Fruit fly (Drosophila melanogaster) whole organism, adult: ENCODE results near the gene Snx27.

Source experiments
- CG12768 ChIP-seq: fragments of 200-800 bp; sonication (Bioruptor generic); optimal IDR thresholded peaks from 2 replicates; lab custom pipeline; 2017; ENCODE audit warnings: missing biosample characterization, missing genetic modification characterization, mild to moderate bottlenecking, moderate library complexity, missing genetic modification reagents
- CG1620 ChIP-seq: fragments of 200-800 bp; sonication (Bioruptor generic); optimal IDR thresholded peaks from 2 replicates; lab custom pipeline; 2016; ENCODE audit warnings: missing biosample characterization, missing genetic modification characterization
- CG33017 ChIP-seq: fragments of 200-800 bp; sonication (Bioruptor generic); optimal IDR thresholded peaks from 2 replicates; lab custom pipeline; 2018; ENCODE audit warnings: missing biosample characterization, mild to moderate bottlenecking, missing genetic modification characterization, moderate library complexity
- CG5204 ChIP-seq: fragments of 200-800 bp; sonication (Bioruptor generic); optimal IDR thresholded peaks from 2 replicates; lab custom pipeline; 2016; ENCODE audit warnings: missing biosample characterization, missing genetic modification characterization
- cic ChIP-seq: fragments of 200-800 bp; sonication (Bioruptor generic); optimal IDR thresholded peaks from 2 replicates; lab custom pipeline; 2017; ENCODE audit warnings: missing biosample characterization, mild to moderate bottlenecking, missing genetic modification characterization, moderate library complexity
- cnc ChIP-seq, 2 experiments: fragments of >200 bp; optimal IDR thresholded peaks; 2 replicates each; lab custom pipeline; 2017
- kay ChIP-seq: fragments of 200-800 bp; sonication (Bioruptor generic); peaks from one replicate; lab custom pipeline; 2016; ENCODE audit warnings: missing biosample characterization, missing genetic modification characterization, borderline replicate concordance
- ovo ChIP-seq: fragments of 200-800 bp; sonication (Bioruptor generic); optimal IDR thresholded peaks from 2 replicates; lab custom pipeline; 2016; ENCODE audit warnings: missing biosample characterization, missing genetic modification characterization
- pad ChIP-seq: fragments of 200-800 bp; sonication (Bioruptor generic); optimal IDR thresholded peaks from 3 replicates; lab custom pipeline; 2017; ENCODE audit warnings: missing biosample characterization, missing genetic modification characterization, mild to moderate bottlenecking, moderate library complexity, missing genetic modification reagents
- tj ChIP-seq: fragments of 200-800 bp; sonication (Bioruptor generic); optimal IDR thresholded peaks from 3 replicates; lab custom pipeline; 2017; ENCODE audit warnings: missing biosample characterization, mild to moderate bottlenecking, missing genetic modification characterization, moderate library complexity

DNA sequence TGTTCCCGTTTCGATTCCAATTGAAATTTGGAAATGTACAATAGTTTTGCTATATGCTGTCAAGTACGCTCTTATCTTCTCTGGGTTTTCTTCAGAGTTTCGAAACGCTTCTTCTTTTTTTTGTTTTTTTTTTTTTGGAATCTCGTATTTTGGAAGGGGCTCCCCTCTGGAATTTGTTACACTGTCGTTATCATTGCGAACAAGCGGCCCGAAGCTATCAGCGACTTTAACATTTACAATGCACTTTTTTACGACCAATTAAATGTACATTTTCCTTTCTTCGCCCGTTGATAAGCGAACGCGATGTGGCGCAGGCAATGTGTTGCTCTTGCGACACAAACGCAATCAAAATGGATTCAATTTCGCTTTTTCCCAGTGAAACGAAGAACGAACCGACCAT lies 61.0 kb downstream of the Snx27 start:
- no peak for TF ChIP-seq cic (GFP tag; lab: Kevin White, UChicago)
- TF ChIP-seq cnc (optimal IDR thresholded peaks at IDR 0.05; lab: Kevin White, UChicago): no peak
- TF ChIP-seq CG5204 (GFP tag; lab: Kevin White, UChicago): no peak
- TF ChIP-seq tj: no peak
- no peak for TF ChIP-seq CG33017 (tag; lab: Kevin White, UChicago)
- TF ChIP-seq CG12768 (GFP tag; lab: Kevin White, UChicago): no peak
- TF ChIP-seq pad (GFP tag; lab: Kevin White, UChicago): no peak
- no peak for TF ChIP-seq kay (GFP tag; lab: Kevin White, UChicago)
- TF ChIP-seq ovo (GFP tag; lab: Kevin White, UChicago): no peak
- TF ChIP-seq CG1620 (GFP tag; lab: Kevin White, UChicago): no peak
